Worm (Caenorhabditis elegans) whole organism, L4 larva: ENCODE results near the gene wdr-48.
A peak's percentile ranks its signal among the peaks of the same experiment; 100 is the strongest.

Experiments
- F44E2.7 ChIP-seq: fragments of 200-800 bp; sonication (Bioruptor generic); IDR thresholded peaks from 2 replicates; pipeline ENCODE4 v2.1.2; 2022; ENCODE audit warnings: missing genetic modification characterization, missing compliant biosample characterization
- F49E8.2 ChIP-seq: sonication (generic microtip); optimal IDR thresholded peaks from 2 replicates; lab custom pipeline; 2016; ENCODE audit warnings: missing compliant biosample characterization, mild to moderate bottlenecking, missing genetic modification characterization, borderline replicate concordance
- R02D3.7 ChIP-seq: fragments of 150-350 bp; sonication (generic microtip); optimal IDR thresholded peaks from 3 replicates; lab custom pipeline; 2014; ENCODE audit warnings: missing biosample characterization, missing genetic modification characterization
- T20F7.1 ChIP-seq: fragments of 200-800 bp; sonication (Bioruptor generic); optimal IDR thresholded peaks from 2 replicates; lab custom pipeline; 2018; ENCODE audit warnings: mild to moderate bottlenecking, missing genetic modification characterization, missing compliant biosample characterization
- Y105C5A.15 ChIP-seq: fragments of 200-800 bp; sonication (Bioruptor generic); IDR thresholded peaks from 2 replicates; pipeline ENCODE4 v1.3.6; 2022; ENCODE audit warnings: missing genetic modification characterization, missing compliant biosample characterization
- Y48G9A.11 ChIP-seq: fragments of 200-800 bp; sonication (Bioruptor generic); IDR thresholded peaks from 2 replicates; pipeline ENCODE4 v1.3.6; 2022; ENCODE audit warnings: missing genetic modification reagents, missing genetic modification characterization, missing compliant biosample characterization
- ceh-32 ChIP-seq: sonication (generic microtip); optimal IDR thresholded peaks from 2 replicates; lab custom pipeline; 2016; ENCODE audit warnings: mild to moderate bottlenecking, missing genetic modification characterization, missing compliant biosample characterization; ENCODE audit not compliant: poor library complexity
- ceh-44 ChIP-seq: fragments of 200-800 bp; sonication (Bioruptor generic); IDR thresholded peaks from 2 replicates; pipeline ENCODE4 v1.3.6; 2022; ENCODE audit warnings: missing genetic modification reagents, missing genetic modification characterization, missing compliant biosample characterization
- cey-2 ChIP-seq: sonication (generic microtip); optimal IDR thresholded peaks from 3 replicates; lab custom pipeline; 2017; ENCODE audit warnings: missing genetic modification characterization, mild to moderate bottlenecking, missing compliant biosample characterization, antibody characterized with exemption, borderline replicate concordance; ENCODE audit not compliant: insufficient read depth
- ctbp-1 ChIP-seq: fragments of 200-800 bp; sonication (Bioruptor generic); IDR thresholded peaks from 2 replicates; pipeline ENCODE4 v1.3.6; 2022; ENCODE audit warnings: missing genetic modification reagents, missing genetic modification characterization, missing compliant biosample characterization
- daf-16 ChIP-seq, 3 experiments: sonication (generic microtip); optimal IDR thresholded peaks; 2 replicates each; lab custom pipeline; 2016 to 2017; ENCODE audit warnings: missing genetic modification characterization in 3 of 3, missing genetic modification reagents in 3 of 3, mild to moderate bottlenecking in 2 of 3, missing compliant biosample characterization in 2 of 3, missing biosample characterization in 1 of 3, moderate library complexity in 1 of 3
- dmd-6 ChIP-seq: fragments of 200-800 bp; sonication (Bioruptor generic); IDR thresholded peaks from 2 replicates; pipeline ENCODE4 v1.3.6; 2022; ENCODE audit warnings: missing genetic modification reagents, missing genetic modification characterization, missing compliant biosample characterization
- dmd-8 ChIP-seq: fragments of 200-800 bp; sonication (Bioruptor generic); IDR thresholded peaks from 2 replicates; pipeline ENCODE4 v1.3.6; 2022; ENCODE audit warnings: missing genetic modification characterization, missing compliant biosample characterization
- dve-1 ChIP-seq: sonication (generic microtip); optimal IDR thresholded peaks from 2 replicates; lab custom pipeline; 2017; ENCODE audit warnings: antibody characterized with exemption, mild to moderate bottlenecking, missing genetic modification characterization, missing compliant biosample characterization; ENCODE audit not compliant: insufficient read depth
- egl-27 ChIP-seq: sonication (generic microtip); optimal IDR thresholded peaks from 3 replicates; lab custom pipeline; 2017; ENCODE audit warnings: missing biosample characterization, missing genetic modification reagents, missing genetic modification characterization
- hlh-11 ChIP-seq: fragments of 200-800 bp; sonication (Bioruptor generic); optimal IDR thresholded peaks from 2 replicates; lab custom pipeline; 2018; ENCODE audit warnings: mild to moderate bottlenecking, missing genetic modification characterization, missing compliant biosample characterization
- hmg-1.1 ChIP-seq: fragments of 200-800 bp; sonication (Bioruptor generic); IDR thresholded peaks from 2 replicates; pipeline ENCODE4 v1.3.6; 2022; ENCODE audit warnings: missing genetic modification reagents, missing genetic modification characterization, missing compliant biosample characterization
- lin-38 ChIP-seq: fragments of 200-800 bp; sonication (Bioruptor generic); IDR thresholded peaks from 2 replicates; pipeline ENCODE4 v1.3.6; 2022; ENCODE audit warnings: missing genetic modification reagents, missing genetic modification characterization, missing compliant biosample characterization
- lsy-2 ChIP-seq, 2 experiments: fragments of 150-350 bp in 1 of 2; sonication (generic microtip) in 1 of 2; optimal IDR thresholded peaks; 2 replicates each; lab custom pipeline; 2014 to 2017; ENCODE audit warnings: missing biosample characterization in 2 of 2, missing genetic modification characterization in 2 of 2
- mes-2 ChIP-seq: sonication (generic microtip); optimal IDR thresholded peaks from 2 replicates; lab custom pipeline; 2016; ENCODE audit warnings: missing genotype, mild to moderate bottlenecking, missing genetic modification characterization, missing compliant biosample characterization; ENCODE audit not compliant: poor library complexity, severe bottlenecking
- mxl-3 ChIP-seq: fragments of 200-800 bp; sonication (Bioruptor generic); optimal IDR thresholded peaks from 2 replicates; lab custom pipeline; 2018; ENCODE audit warnings: mild to moderate bottlenecking, missing genetic modification characterization, missing compliant biosample characterization
- nhr-10 ChIP-seq: fragments of 150-350 bp; optimal IDR thresholded peaks from 2 replicates; lab custom pipeline; 2014; ENCODE audit warnings: missing biosample characterization, missing genetic modification characterization
- nhr-11 ChIP-seq: fragments of 150-350 bp; optimal IDR thresholded peaks from 2 replicates; lab custom pipeline; 2014; ENCODE audit warnings: missing biosample characterization, missing genetic modification characterization
- nhr-28 ChIP-seq: fragments of 150-350 bp; optimal IDR thresholded peaks from 2 replicates; lab custom pipeline; 2014; ENCODE audit warnings: missing biosample characterization, missing genetic modification characterization
- nhr-77 ChIP-seq: fragments of 150-350 bp; optimal IDR thresholded peaks from 2 replicates; lab custom pipeline; 2014; ENCODE audit warnings: missing biosample characterization, missing genetic modification characterization
- php-3 ChIP-seq: fragments of 200-800 bp; sonication (Bioruptor generic); IDR thresholded peaks from 2 replicates; pipeline ENCODE4 v1.3.6; 2022; ENCODE audit warnings: missing genetic modification reagents, missing genetic modification characterization, missing compliant biosample characterization
- pqm-1 ChIP-seq: sonication (generic microtip); optimal IDR thresholded peaks from 2 replicates; lab custom pipeline; 2017; ENCODE audit warnings: missing biosample characterization, missing genetic modification characterization
- rbr-2 ChIP-seq: sonication (generic microtip); optimal IDR thresholded peaks from 2 replicates; lab custom pipeline; 2016; ENCODE audit warnings: missing genotype, missing genetic modification characterization, missing compliant biosample characterization
- saeg-2 ChIP-seq: fragments of 200-800 bp; sonication (Bioruptor generic); IDR thresholded peaks from 2 replicates; pipeline ENCODE4 v1.3.6; 2022; ENCODE audit warnings: missing genetic modification reagents, missing genetic modification characterization, missing compliant biosample characterization
- spr-3 ChIP-seq: fragments of 200-800 bp; sonication (Bioruptor generic); optimal IDR thresholded peaks from 2 replicates; lab custom pipeline; 2018; ENCODE audit warnings: mild to moderate bottlenecking, missing genetic modification characterization, missing compliant biosample characterization
- unc-130 ChIP-seq: sonication (generic microtip); optimal IDR thresholded peaks from 2 replicates; lab custom pipeline; 2016; ENCODE audit warnings: missing genetic modification reagents, missing genetic modification characterization, missing compliant biosample characterization
- unc-39 ChIP-seq: sonication (generic microtip); optimal IDR thresholded peaks from 2 replicates; lab custom pipeline; 2017; ENCODE audit warnings: missing biosample characterization, missing genetic modification characterization
- unc-62 ChIP-seq, 3 experiments: fragments of 150-350 bp in 1 of 3; sonication (generic microtip); optimal IDR thresholded peaks in 2 of 3; peaks in 1 of 3; 1 replicate in 1 of 3; 2 replicates in 2 of 3; lab custom pipeline; 2014 to 2017; ENCODE audit warnings: missing biosample characterization in 3 of 3, missing genetic modification characterization in 3 of 3, missing genetic modification reagents in 3 of 3, missing genotype in 1 of 3

Gene wdr-48

ce11 chrIII:4587177-4587576, 8.5 kb downstream of the wdr-48 start, which contains the start of the genes F35G12.7 and smc-4 (continued):
- TF ChIP-seq unc-130 (GFP tag; lab: Kevin White, UChicago), result peak; percentile 56
- TF ChIP-seq F44E2.7 (GFP tag; lab: Robert Waterston, UW), result no peak
- TF ChIP-seq dmd-6 (GFP tag; lab: Robert Waterston, UW), result peak; percentile 47; the same call in 1 of the 2 replicates
- TF ChIP-seq rbr-2 (tag; lab: Kevin White, UChicago), result peak; percentile 26
- no peak for TF ChIP-seq mxl-3
- TF ChIP-seq php-3 (GFP tag; lab: Robert Waterston, UW), result no peak

DNA sequence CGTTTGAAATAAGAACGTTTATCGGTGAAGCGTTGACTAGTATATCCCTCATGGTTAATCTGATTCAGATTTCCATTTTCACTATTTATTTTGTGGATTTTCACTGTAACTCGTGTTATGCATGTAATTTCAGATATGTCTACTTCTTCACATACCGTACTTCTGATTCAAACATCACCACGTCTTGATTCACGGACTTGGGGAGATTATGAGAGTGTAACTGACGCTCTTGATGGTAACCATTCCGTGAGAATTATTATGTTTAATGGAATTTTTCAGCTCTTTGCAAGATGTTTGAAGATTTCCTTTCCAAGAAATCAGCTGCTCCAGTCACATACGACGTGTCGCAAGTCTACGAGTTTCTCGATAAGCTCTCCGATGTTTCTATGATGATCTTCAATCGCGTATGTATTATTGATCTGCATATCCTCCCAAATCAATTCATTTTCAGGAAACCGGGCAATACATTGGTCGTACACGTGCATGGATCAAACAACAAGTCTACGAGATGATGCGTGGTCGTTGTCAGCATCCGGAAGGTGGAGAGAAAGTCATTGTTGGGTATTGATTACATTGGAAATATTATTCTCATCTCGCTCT, 14.5 kb downstream of the wdr-48 start, which contains the start of gene erh-2:
TSS of gene erh-2 (plus strand) at position 134 of the 600 bp plus-strand sequence.
- TF ChIP-seq egl-27 (tag; lab: Kevin White, UChicago) (no peak), unc-62 (GFP tag; optimal IDR thresholded peaks at IDR 0.05 in 1 of 2; lab: Kevin White, UChicago) (peak in 1 of 2 experiments; percentile 74), unc-62 (tag; optimal IDR thresholded peaks at IDR 0.05; lab: Kevin White, UChicago) (no peak), F44E2.7 (GFP tag; lab: Robert Waterston, UW) (no peak), Y105C5A.15 (0 out of 2 replicates have a peak, but pooled peaks have one; percentile 29), mes-2 (tag; lab: Kevin White, UChicago) (no peak), nhr-77 (tag; lab: Kevin White, UChicago) (no peak), dve-1 (tag; lab: Kevin White, UChicago) (no peak)
- TF ChIP-seq, all 104 proteins: peak for 2

- TF ChIP-seq cey-2 (tag; lab: Kevin White, UChicago), result no peak
Measured at ce11 chrIII:4594324-4594723, 15.7 kb downstream of the wdr-48 start, which contains the start of gene apc-11. TSS of gene apc-11 (minus strand) at chrIII:4594424.

DNA sequence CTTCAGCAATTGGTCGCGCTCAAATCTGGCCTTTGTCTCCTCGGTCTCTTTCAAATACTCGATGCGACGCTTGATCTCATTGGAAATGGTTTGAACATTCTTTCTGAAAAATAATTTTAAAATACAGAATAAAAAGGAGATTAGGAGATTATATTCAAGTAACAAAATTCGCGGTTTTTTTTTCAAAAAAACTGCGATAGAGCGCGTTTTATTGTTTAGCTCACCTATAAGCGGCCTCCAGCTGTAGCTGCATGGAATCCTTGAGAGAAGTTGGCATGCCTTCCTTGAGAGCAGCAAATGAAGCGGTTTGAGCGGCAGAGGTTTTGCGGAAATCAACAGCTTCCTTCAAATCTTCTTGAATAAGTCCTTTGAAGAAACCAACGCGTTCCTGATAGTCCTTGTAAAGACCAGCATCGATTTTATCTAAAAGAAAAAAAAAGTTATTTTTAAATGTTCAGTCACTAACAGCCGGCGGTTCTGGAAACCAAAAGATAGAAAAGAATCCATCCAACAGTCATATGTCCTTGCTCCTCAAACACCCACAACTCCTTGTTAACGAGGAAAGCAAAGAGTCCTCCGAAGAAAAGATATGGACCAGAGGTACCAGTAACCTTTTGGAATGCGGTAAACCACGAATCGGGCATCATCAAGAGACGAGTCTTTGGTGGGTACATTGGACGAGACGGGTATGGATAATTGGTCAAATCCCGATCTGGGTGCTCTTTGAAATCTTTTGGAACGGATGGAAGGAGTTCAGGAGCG, 16.3 kb downstream of the wdr-48 start:
- 0 out of 2 replicates have a peak, but pooled peaks have one; percentile 14 for TF ChIP-seq hmg-1.1 (GFP tag; lab: Robert Waterston, UW)
- peak in 1 of 2 experiments; percentile 95 for TF ChIP-seq unc-62 (GFP tag; optimal IDR thresholded peaks at IDR 0.05 in 1 of 2; lab: Kevin White, UChicago)
- TF ChIP-seq unc-62 (tag; optimal IDR thresholded peaks at IDR 0.05; lab: Kevin White, UChicago), result no peak
- TF ChIP-seq nhr-10, result no peak

- TF ChIP-seq F49E8.2 (tag; lab: Kevin White, UChicago) (peak; percentile 6), lin-38 (GFP tag; lab: Robert Waterston, UW) (peak; percentile 33; the same call in 1 of the 2 replicates), mes-2 (tag; lab: Kevin White, UChicago) (peak; percentile 28), Y48G9A.11 (GFP tag; lab: Robert Waterston, UW) (0 out of 2 replicates have a peak, but pooled peaks have one; percentile 51), T20F7.1 (GFP tag; lab: Kevin White, UChicago) (no peak), saeg-2 (GFP tag; lab: Robert Waterston, UW) (no peak)
Measured at ce11 chrIII:4595771-4596227, 17.1 kb downstream of the wdr-48 start, which contains the start of gene asb-1. TSS of gene asb-1 (minus strand) at chrIII:4595821.

- TF ChIP-seq ceh-44 (GFP tag; lab: Robert Waterston, UW) (no peak), ceh-32 (tag; lab: Kevin White, UChicago) (no peak), daf-16 (GFP tag; optimal IDR thresholded peaks at IDR 0.05; lab: Kevin White, UChicago) (peak in 1 of 2 experiments; percentile 9), daf-16 (tag; optimal IDR thresholded peaks at IDR 0.05; lab: Kevin White, UChicago) (no peak), R02D3.7 (tag; lab: Kevin White, UChicago) (no peak), lsy-2 (tag; optimal IDR thresholded peaks at IDR 0.05; lab: Kevin White, UChicago) (peak in 1 of 2 experiments; percentile 13), F49E8.2 (tag; lab: Kevin White, UChicago) (no peak), hlh-11 (tag; lab: Kevin White, UChicago) (peak; percentile 44), unc-39 (tag; lab: Kevin White, UChicago) (no peak), ctbp-1 (no peak), mxl-3 (peak; percentile 32), nhr-10 (no peak), nhr-11 (peak; percentile 5), nhr-28 (tag; lab: Kevin White, UChicago) (peak; percentile 57), pqm-1 (no peak), unc-62 (GFP tag; optimal IDR thresholded peaks at IDR 0.05 in 1 of 2; lab: Kevin White, UChicago) (peak in 1 of 2 experiments; percentile 92), unc-62 (tag; optimal IDR thresholded peaks at IDR 0.05; lab: Kevin White, UChicago) (no peak), spr-3 (GFP tag; lab: Kevin White, UChicago) (no peak), dmd-8 (no peak)
Measured at ce11 chrIII:4600139-4600762, 21.6 kb downstream of the wdr-48 start, which contains the start of gene mab-21. TSS of gene mab-21 (plus strand) at chrIII:4600753.
